Worm (Caenorhabditis elegans): Measurements from ENCODE around the gene unc-24.

The unc-24 gene

ce11 chrIV:7956643-7957317 lies 22.9 kb upstream of the unc-24 start, which contains the start of gene csr-1:
Gene csr-1, plus strand, starts transcription at chrIV:7957267.
- no peak for TF ChIP-seq mab-5 (tag; optimal IDR thresholded peaks at IDR 0.05)
- TF ChIP-seq elt-3 (tag; optimal IDR thresholded peaks at IDR 0.05): no peak
- TF ChIP-seq ztf-11 (tag; optimal IDR thresholded peaks at IDR 0.05): no peak
- no peak for TF ChIP-seq bed-3 (GFP tag; optimal IDR thresholded peaks at IDR 0.05)
- no peak for TF ChIP-seq lin-13 (tag; optimal IDR thresholded peaks at IDR 0.05)
- no peak for TF ChIP-seq zip-8 (tag; optimal IDR thresholded peaks at IDR 0.05)
- TF ChIP-seq mep-1 (tag; optimal IDR thresholded peaks at IDR 0.05): no peak
- no peak for TF ChIP-seq ces-1 (GFP tag; optimal IDR thresholded peaks at IDR 0.05)
- TF ChIP-seq tbx-8 (GFP tag; optimal IDR thresholded peaks at IDR 0.05): no peak
- TF ChIP-seq unc-120 (tag; optimal IDR thresholded peaks at IDR 0.05; ENCODE audit: poor library complexity, severe bottlenecking): no peak

- TF ChIP-seq snpc-4 (tag; optimal IDR thresholded peaks at IDR 0.05) (no peak), lin-32 (GFP tag; optimal IDR thresholded peaks at IDR 0.05) (no peak), nhr-76 (tag; optimal IDR thresholded peaks at IDR 0.05) (no peak), drap-1 (GFP tag; optimal IDR thresholded peaks at IDR 0.05) (no peak), ztf-11 (tag; optimal IDR thresholded peaks at IDR 0.05) (no peak), nhr-12 (tag; optimal IDR thresholded peaks at IDR 0.05) (no peak), ceh-43 (GFP tag; optimal IDR thresholded peaks at IDR 0.05) (no peak), unc-62 (GFP tag; optimal IDR thresholded peaks at IDR 0.05) (no peak), hlh-1 (tag; optimal IDR thresholded peaks at IDR 0.05) (no peak), elt-3 (tag; optimal IDR thresholded peaks at IDR 0.05) (no peak), unc-39 (tag; optimal IDR thresholded peaks at IDR 0.05) (no peak), M03D4.4 (tag; optimal IDR thresholded peaks at IDR 0.05) (no peak), pha-4 (tag; optimal IDR thresholded peaks at IDR 0.05) (no peak), mls-2 (tag; optimal IDR thresholded peaks at IDR 0.05) (no peak), blmp-1 (tag; optimal IDR thresholded peaks at IDR 0.05) (no peak), flh-1 (GFP tag; optimal IDR thresholded peaks at IDR 0.05) (no peak), lsy-2 (tag; optimal IDR thresholded peaks at IDR 0.05) (no peak), ham-2 (GFP tag; optimal IDR thresholded peaks at IDR 0.05) (no peak), sptf-1 (tag; optimal IDR thresholded peaks at IDR 0.05) (no peak)
These were observed 22.2 kb upstream of the unc-24 start, which contains the start of gene frpr-10 for ce11 chrIV:7957504-7957903. Gene frpr-10, plus strand, starts transcription at chrIV:7957804.

- TF ChIP-seq ceh-39 (tag; optimal IDR thresholded peaks at IDR 0.05) (no peak), snpc-4 (tag; optimal IDR thresholded peaks at IDR 0.05) (no peak), ceh-43 (GFP tag; optimal IDR thresholded peaks at IDR 0.05) (no peak), nhr-2 (tag; optimal IDR thresholded peaks at IDR 0.05) (no peak)
These were observed 21.6 kb upstream of the unc-24 start for ce11 chrIV:7958092-7958491.

ce11 chrIV:7961889-7962342 lies 17.8 kb upstream of the unc-24 start:
- TF ChIP-seq ceh-39 (tag; optimal IDR thresholded peaks at IDR 0.05): no peak
- TF ChIP-seq nhr-2 (tag; optimal IDR thresholded peaks at IDR 0.05): no peak
- no peak for TF ChIP-seq mab-5 (tag; optimal IDR thresholded peaks at IDR 0.05)
- TF ChIP-seq bed-3 (GFP tag; optimal IDR thresholded peaks at IDR 0.05): no peak
- no peak for TF ChIP-seq ham-2 (GFP tag; optimal IDR thresholded peaks at IDR 0.05)
- no peak for TF ChIP-seq zip-8 (tag; optimal IDR thresholded peaks at IDR 0.05)
- no peak for TF ChIP-seq tbx-8 (GFP tag; optimal IDR thresholded peaks at IDR 0.05)
- no peak for TF ChIP-seq unc-39 (tag; optimal IDR thresholded peaks at IDR 0.05)
- TF ChIP-seq elt-1 (tag; optimal IDR thresholded peaks at IDR 0.05; ENCODE audit: borderline replicate concordance, insufficient read depth): no peak
- no peak for TF ChIP-seq ceh-83 (GFP tag; optimal IDR thresholded peaks at IDR 0.05)
- TF ChIP-seq mep-1 (tag; optimal IDR thresholded peaks at IDR 0.05): no peak
- TF ChIP-seq nhr-12 (tag; optimal IDR thresholded peaks at IDR 0.05): no peak
- TF ChIP-seq ztf-11 (tag; optimal IDR thresholded peaks at IDR 0.05): no peak
- TF ChIP-seq nhr-237 (tag; optimal IDR thresholded peaks at IDR 0.05): no peak
- TF ChIP-seq unc-120 (tag; optimal IDR thresholded peaks at IDR 0.05; ENCODE audit: poor library complexity, severe bottlenecking): no peak
- TF ChIP-seq snpc-4 (tag; optimal IDR thresholded peaks at IDR 0.05): no peak

- TF ChIP-seq lsy-2 (tag; optimal IDR thresholded peaks at IDR 0.05): no peak
- TF ChIP-seq lin-13 (tag; optimal IDR thresholded peaks at IDR 0.05): no peak
- TF ChIP-seq unc-120 (tag; optimal IDR thresholded peaks at IDR 0.05; ENCODE audit: poor library complexity, severe bottlenecking): no peak
- no peak for TF ChIP-seq elt-3 (tag; optimal IDR thresholded peaks at IDR 0.05)
These were observed 12.7 kb upstream of the unc-24 start, which contains the start of gene F57H12.5 for ce11 chrIV:7967006-7967405. Gene F57H12.5, plus strand, starts transcription at chrIV:7967306.
